Fruit fly (Drosophila melanogaster): ENCODE measurements around the gene CG11313.

Gene CG11313

DNA sequence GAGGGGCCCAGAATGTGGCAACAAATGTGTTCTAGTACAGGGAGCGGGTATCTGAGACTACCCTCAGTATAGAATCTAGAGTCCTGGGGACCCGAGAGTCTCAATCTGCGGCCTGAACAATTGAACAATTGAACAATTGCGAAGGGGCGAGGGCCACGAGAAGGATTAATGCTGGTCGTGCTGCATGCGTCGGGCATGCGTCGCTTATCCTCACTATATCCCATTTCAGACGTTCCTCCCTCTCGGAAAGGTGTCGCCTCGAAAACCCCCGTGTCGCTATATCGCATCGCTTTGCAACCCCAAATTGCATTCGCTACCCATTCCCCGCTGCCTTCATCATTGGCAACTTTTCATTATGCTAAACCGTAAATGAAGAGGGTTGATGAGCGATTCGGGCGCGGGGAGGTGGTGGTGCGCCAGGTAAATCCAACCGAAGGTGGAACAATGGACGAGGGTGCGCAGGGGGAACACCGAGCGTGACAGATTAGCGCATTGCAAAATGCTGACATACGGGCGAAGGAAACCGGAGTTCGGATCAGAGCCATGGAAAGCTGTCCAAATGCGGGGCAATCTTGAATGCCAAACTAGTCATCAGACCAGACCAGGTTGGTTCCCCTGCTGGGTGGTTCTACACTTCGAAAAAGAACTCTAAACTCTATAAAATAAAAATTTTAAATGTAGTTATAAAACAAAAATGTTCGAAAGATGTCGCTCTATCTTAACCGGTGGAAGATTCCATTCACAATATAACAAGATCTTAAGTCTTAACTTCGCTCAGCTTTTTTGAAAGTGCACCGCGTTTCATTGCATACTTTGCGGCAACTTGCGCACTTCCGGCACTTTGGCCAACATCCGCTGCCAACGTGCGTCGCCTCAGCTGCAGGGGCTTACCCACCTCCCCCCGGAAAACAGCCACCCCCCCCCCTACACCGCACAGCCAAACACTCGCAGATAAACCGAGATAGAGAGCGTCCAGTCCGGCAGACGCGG lies 28.1 kb upstream of the CG11313 start:
- no peak for TF ChIP-seq lola (GFP tag; optimal IDR thresholded peaks at IDR 0.05)
- TF ChIP-seq foxo (GFP tag; optimal IDR thresholded peaks at IDR 0.05), result peak in 1 of 2 experiments; percentile 1

DNA sequence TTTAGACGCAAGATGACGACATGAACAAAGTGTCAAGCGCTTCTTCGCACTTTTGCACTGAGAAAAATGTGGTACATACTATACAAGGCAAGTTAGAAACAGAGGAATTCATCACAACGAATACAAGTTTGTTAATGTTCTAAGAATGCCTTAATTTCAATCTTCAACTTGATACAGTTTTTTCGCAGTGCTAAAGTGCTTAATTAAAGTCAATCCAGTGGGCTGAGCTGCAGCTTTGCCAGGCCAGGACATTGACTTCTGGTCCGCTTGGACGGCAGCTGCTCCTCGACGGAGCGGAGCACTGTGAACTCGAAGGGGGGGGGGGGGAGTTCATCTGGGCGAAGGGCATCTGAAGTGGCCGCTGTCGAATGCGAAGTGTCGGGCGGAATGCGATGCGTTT lies 25.2 kb upstream of the CG11313 start:
- no peak for TF ChIP-seq lola (GFP tag; optimal IDR thresholded peaks at IDR 0.05)
- no peak for TF ChIP-seq Dfd (GFP tag; optimal IDR thresholded peaks at IDR 0.05)
- no peak for TF ChIP-seq sv (GFP tag; optimal IDR thresholded peaks at IDR 0.05)
- TF ChIP-seq foxo (GFP tag; optimal IDR thresholded peaks at IDR 0.05), result no peak
- TF ChIP-seq Dif (GFP tag; optimal IDR thresholded peaks at IDR 0.05; ENCODE audit: partially characterized antibody), result no peak
- TF ChIP-seq Abd-B (GFP tag; optimal IDR thresholded peaks at IDR 0.05), result no peak
- TF ChIP-seq h (GFP tag; optimal IDR thresholded peaks at IDR 0.05), result no peak
- TF ChIP-seq Jra (GFP tag; optimal IDR thresholded peaks at IDR 0.05), result no peak
- TF ChIP-seq ey (GFP tag; optimal IDR thresholded peaks at IDR 0.05), result no peak
- no peak for TF ChIP-seq Vsx2 (GFP tag; optimal IDR thresholded peaks at IDR 0.05; ENCODE audit: partially characterized antibody)
- no peak for TF ChIP-seq Hr83 (GFP tag; optimal IDR thresholded peaks at IDR 0.05; ENCODE audit: poor library complexity, severe bottlenecking)
- TF ChIP-seq OdsH (GFP tag; optimal IDR thresholded peaks at IDR 0.05), result no peak
- TF ChIP-seq Sp1 (GFP tag; optimal IDR thresholded peaks at IDR 0.05), result no peak
- no peak for TF ChIP-seq Myc (optimal IDR thresholded peaks at IDR 0.05)
- TF ChIP-seq CrebA (GFP tag; optimal IDR thresholded peaks at IDR 0.05; ENCODE audit: borderline replicate concordance), result no peak

DNA sequence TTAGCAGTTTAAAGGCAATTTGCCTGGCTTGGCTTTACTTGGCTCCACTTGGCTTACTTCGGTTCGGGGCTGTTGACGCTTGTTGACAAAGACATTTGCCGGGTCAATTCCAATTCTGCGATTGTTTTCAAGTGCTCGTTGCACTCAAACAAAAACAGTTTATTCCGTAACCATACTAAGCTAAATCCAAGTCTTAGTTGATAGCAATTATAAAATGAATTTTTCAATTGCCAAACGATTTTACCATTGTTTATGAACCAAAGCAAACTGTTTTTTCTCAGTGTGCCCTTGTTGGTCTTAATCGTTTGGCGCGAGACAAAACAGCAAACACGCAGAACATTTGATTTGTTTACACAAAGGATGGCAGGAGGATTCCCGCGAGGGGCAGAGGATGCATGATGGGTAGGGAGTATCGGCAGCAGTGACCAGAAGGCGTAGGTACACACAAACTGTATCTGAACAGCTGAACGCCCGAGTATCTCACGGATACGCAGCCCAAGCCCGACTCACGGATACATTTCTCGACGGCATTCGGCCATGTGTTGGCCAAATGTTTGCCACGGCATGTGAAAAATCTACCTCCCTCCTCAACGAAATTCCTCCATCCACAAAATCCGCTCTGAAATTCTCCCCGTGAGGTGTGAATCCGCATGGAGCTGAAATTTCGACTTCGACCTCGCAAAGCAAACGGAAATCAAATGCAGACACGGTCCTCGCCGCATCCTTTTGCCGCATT lies 23.7 kb upstream of the CG11313 start:
- TF ChIP-seq h (GFP tag; optimal IDR thresholded peaks at IDR 0.05), result no peak
- TF ChIP-seq Dif (GFP tag; optimal IDR thresholded peaks at IDR 0.05; ENCODE audit: partially characterized antibody), result no peak
- no peak for TF ChIP-seq Vsx2 (GFP tag; optimal IDR thresholded peaks at IDR 0.05; ENCODE audit: partially characterized antibody)
- no peak for TF ChIP-seq usp (GFP tag; optimal IDR thresholded peaks at IDR 0.05)
- TF ChIP-seq ey (GFP tag; optimal IDR thresholded peaks at IDR 0.05), result no peak
- TF ChIP-seq Hnf4 (GFP tag; optimal IDR thresholded peaks at IDR 0.05), result no peak

DNA sequence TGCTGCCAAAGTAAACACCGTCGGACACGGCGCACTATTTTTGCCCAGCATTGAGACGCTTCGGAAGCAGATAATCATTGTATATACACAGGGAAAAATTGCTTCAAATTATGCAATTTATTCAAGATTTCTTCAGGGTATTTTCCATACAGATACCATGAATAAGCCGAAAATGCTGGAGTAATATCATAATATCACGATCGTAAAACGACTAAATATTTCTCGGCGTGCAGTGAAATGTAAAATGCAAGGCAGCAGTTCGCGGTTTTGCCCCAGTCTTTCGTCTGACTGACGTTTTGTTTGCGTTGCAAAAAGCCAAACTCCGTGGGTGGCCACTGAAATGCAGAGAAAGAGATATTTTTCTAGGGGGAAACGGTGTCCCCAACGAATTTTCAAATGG lies 19.9 kb upstream of the CG11313 start:
- no peak for TF ChIP-seq sv (GFP tag; optimal IDR thresholded peaks at IDR 0.05)
- no peak for TF ChIP-seq psq (GFP tag; optimal IDR thresholded peaks at IDR 0.05)
- no peak for TF ChIP-seq Sp1 (GFP tag; optimal IDR thresholded peaks at IDR 0.05)
- no peak for TF ChIP-seq foxo (GFP tag; optimal IDR thresholded peaks at IDR 0.05)

DNA sequence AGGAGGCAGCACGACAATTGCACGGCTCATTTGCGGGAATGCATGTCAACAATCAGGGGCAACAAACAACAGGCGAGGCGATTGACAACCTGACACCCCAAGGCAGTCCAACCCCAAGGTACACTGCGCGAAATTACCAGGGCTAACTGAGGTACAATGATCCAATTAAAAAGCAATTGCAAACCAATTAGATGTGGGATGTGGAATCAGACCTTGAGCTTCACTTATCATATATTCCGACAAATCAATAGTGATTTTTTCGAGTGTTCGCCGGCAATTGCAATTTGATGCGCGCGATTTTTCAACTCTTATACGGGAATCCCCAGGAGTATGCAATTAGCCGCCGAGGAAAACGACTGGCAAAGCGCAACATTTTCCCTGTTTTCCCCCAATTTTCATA lies 16.1 kb upstream of the CG11313 start:
- peak; percentile 50 for TF ChIP-seq h (GFP tag; optimal IDR thresholded peaks at IDR 0.05)
- no peak for TF ChIP-seq dsf (GFP tag; optimal IDR thresholded peaks at IDR 0.05; ENCODE audit: borderline replicate concordance)
- peak; percentile 31 for TF ChIP-seq ey (GFP tag; optimal IDR thresholded peaks at IDR 0.05)
- TF ChIP-seq CG32264 (GFP tag; optimal IDR thresholded peaks at IDR 0.05), result no peak
- TF ChIP-seq Myc (optimal IDR thresholded peaks at IDR 0.05), result no peak
- TF ChIP-seq rgr (GFP tag; optimal IDR thresholded peaks at IDR 0.05), result peak; percentile 30
- no peak for TF ChIP-seq dmrt93B (GFP tag; optimal IDR thresholded peaks at IDR 0.05)
- TF ChIP-seq foxo (GFP tag; optimal IDR thresholded peaks at IDR 0.05), result no peak

DNA sequence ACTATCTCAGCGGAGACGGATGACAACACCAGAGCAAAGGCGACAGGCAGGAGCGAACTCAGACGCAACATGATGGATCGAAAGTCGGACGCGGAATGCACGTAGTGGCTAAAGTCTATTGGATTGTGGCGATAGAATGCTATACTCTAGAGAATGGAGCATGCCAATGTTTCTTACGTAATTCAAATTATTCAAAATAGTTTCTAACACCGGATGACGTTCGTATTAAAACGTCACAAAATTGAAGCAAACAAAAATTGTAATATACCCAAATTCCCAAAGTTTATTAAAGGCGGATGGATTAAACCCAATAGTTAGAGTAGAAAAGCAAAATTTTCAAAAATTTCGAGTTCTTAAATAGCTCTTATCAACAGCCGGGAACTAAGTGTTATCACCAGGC lies 15.2 kb upstream of the CG11313 start, which contains the start of gene Npc2h:
Gene Npc2h (minus strand): TSS at position 101 of the 400 bp plus-strand sequence.
- TF ChIP-seq jim (GFP tag; optimal IDR thresholded peaks at IDR 0.05), result no peak
- no peak for TF ChIP-seq OdsH (GFP tag; optimal IDR thresholded peaks at IDR 0.05)
- no peak for TF ChIP-seq Myc (optimal IDR thresholded peaks at IDR 0.05)
- no peak for TF ChIP-seq rgr (GFP tag; optimal IDR thresholded peaks at IDR 0.05)
- TF ChIP-seq Rel (GFP tag; optimal IDR thresholded peaks at IDR 0.05), result no peak
- no peak for TF ChIP-seq Rel (tag; optimal IDR thresholded peaks at IDR 0.05)
- no peak for TF ChIP-seq Hr83 (GFP tag; optimal IDR thresholded peaks at IDR 0.05; ENCODE audit: poor library complexity, severe bottlenecking)
- no peak for TF ChIP-seq Hr78 (GFP tag; optimal IDR thresholded peaks at IDR 0.05)
- no peak for TF ChIP-seq CrebA (GFP tag; optimal IDR thresholded peaks at IDR 0.05; ENCODE audit: borderline replicate concordance)
- no peak for TF ChIP-seq Dif (GFP tag; optimal IDR thresholded peaks at IDR 0.05; ENCODE audit: partially characterized antibody)
- TF ChIP-seq dmrt93B (GFP tag; optimal IDR thresholded peaks at IDR 0.05), result no peak
- TF ChIP-seq brk (GFP tag; optimal IDR thresholded peaks at IDR 0.05), result no peak
- TF ChIP-seq Jra (GFP tag; optimal IDR thresholded peaks at IDR 0.05), result no peak
- TF ChIP-seq ey (GFP tag; optimal IDR thresholded peaks at IDR 0.05), result no peak
- no peak for TF ChIP-seq pan (optimal IDR thresholded peaks at IDR 0.05)
- TF ChIP-seq GATAd (GFP tag; optimal IDR thresholded peaks at IDR 0.05), result no peak
- no peak for TF ChIP-seq sage (GFP tag; optimal IDR thresholded peaks at IDR 0.05)
- TF ChIP-seq sv (GFP tag; optimal IDR thresholded peaks at IDR 0.05), result no peak
- no peak for TF ChIP-seq N (GFP tag; optimal IDR thresholded peaks at IDR 0.05)

Data from whole organism, wandering third instar larva.